Fruit fly (Drosophila melanogaster) whole organism, pupa: ENCODE measurements around the gene Ubr1.

Source experiments
- CG10348 ChIP-seq: fragments of 200-800 bp; sonication (Bioruptor generic); IDR thresholded peaks from 2 replicates; pipeline ENCODE4 v1.3.6; 2022; ENCODE audit warnings: missing biosample characterization, missing genetic modification characterization
- CG12605 ChIP-seq: fragments of 200-800 bp; sonication (Bioruptor generic); IDR thresholded peaks from 2 replicates; pipeline ENCODE4 v1.3.6; 2022; ENCODE audit warnings: missing biosample characterization, missing genetic modification characterization
- CG13204 ChIP-seq: fragments of 200-800 bp; sonication (Bioruptor generic); optimal IDR thresholded peaks from 2 replicates; lab custom pipeline; 2018; ENCODE audit warnings: missing biosample characterization, mild to moderate bottlenecking, missing genetic modification characterization, moderate library complexity
- CG14655 ChIP-seq: fragments of 200-800 bp; sonication (Bioruptor generic); optimal IDR thresholded peaks from 3 replicates; lab custom pipeline; 2017; ENCODE audit warnings: mild to moderate bottlenecking, missing biosample characterization, missing genetic modification reagents, missing genetic modification characterization
- CG15710 ChIP-seq: fragments of 200-800 bp; sonication (Bioruptor generic); optimal IDR thresholded peaks from 2 replicates; lab custom pipeline; 2018; ENCODE audit warnings: missing biosample characterization, mild to moderate bottlenecking, missing genetic modification characterization, moderate library complexity
- CG17806 ChIP-seq: fragments of 200-800 bp; sonication (Bioruptor generic); optimal IDR thresholded peaks from 2 replicates; lab custom pipeline; 2018; ENCODE audit warnings: missing biosample characterization, mild to moderate bottlenecking, missing genetic modification characterization, moderate library complexity
- CG32121 ChIP-seq: fragments of 200-800 bp; sonication (Bioruptor generic); IDR thresholded peaks from 2 replicates; pipeline ENCODE4 v1.3.6; 2022; ENCODE audit warnings: missing biosample characterization, missing genetic modification characterization
- CG34367 ChIP-seq: fragments of 200-800 bp; sonication (Bioruptor generic); optimal IDR thresholded peaks from 2 replicates; lab custom pipeline; 2018; ENCODE audit warnings: missing biosample characterization, mild to moderate bottlenecking, missing genetic modification characterization
- CG4496 ChIP-seq: fragments of 200-800 bp; sonication (Bioruptor generic); IDR thresholded peaks from 3 replicates; pipeline ENCODE4 v1.3.6; 2022; ENCODE audit warnings: missing biosample characterization, missing genetic modification characterization
- CG8159 ChIP-seq: fragments of 200-800 bp; sonication (Bioruptor generic); optimal IDR thresholded peaks from 3 replicates; lab custom pipeline; 2018; ENCODE audit warnings: missing biosample characterization, mild to moderate bottlenecking, missing genetic modification characterization, moderate library complexity
- CG8301 ChIP-seq: fragments of 200-800 bp; sonication (Bioruptor generic); optimal IDR thresholded peaks from 2 replicates; lab custom pipeline; 2018; ENCODE audit warnings: missing biosample characterization, mild to moderate bottlenecking, missing genetic modification characterization
- CG9948 ChIP-seq: fragments of 200-800 bp; sonication (Bioruptor generic); optimal IDR thresholded peaks from 2 replicates; lab custom pipeline; 2018; ENCODE audit warnings: missing biosample characterization, mild to moderate bottlenecking, missing genetic modification characterization, moderate library complexity
- D1 ChIP-seq: fragments of 200-800 bp; sonication (Bioruptor generic); optimal IDR thresholded peaks from 2 replicates; lab custom pipeline; 2018; ENCODE audit warnings: missing biosample characterization, mild to moderate bottlenecking, missing genetic modification characterization, moderate library complexity
- EcR ChIP-seq: fragments of 200-800 bp; sonication (Bioruptor generic); optimal IDR thresholded peaks from 3 replicates; lab custom pipeline; 2019; ENCODE audit warnings: missing biosample characterization, missing genetic modification characterization, mild to moderate bottlenecking, moderate library complexity, missing genetic modification reagents
- Ets98B ChIP-seq: fragments of 200-800 bp; sonication (Bioruptor generic); IDR thresholded peaks from 2 replicates; pipeline ENCODE4 v1.3.6; 2022; ENCODE audit warnings: missing biosample characterization, missing genetic modification characterization
- Pif1A ChIP-seq: fragments of 200-800 bp; sonication (Bioruptor generic); optimal IDR thresholded peaks from 3 replicates; lab custom pipeline; 2016; ENCODE audit warnings: missing biosample characterization, missing genetic modification characterization
- Pif1B ChIP-seq: fragments of 200-800 bp; sonication (Bioruptor generic); optimal IDR thresholded peaks from 3 replicates; lab custom pipeline; 2016; ENCODE audit warnings: missing biosample characterization, missing genetic modification characterization
- Snoo ChIP-seq: fragments of 200-800 bp; sonication (Bioruptor generic); optimal IDR thresholded peaks from 3 replicates; lab custom pipeline; 2017; ENCODE audit warnings: missing biosample characterization, mild to moderate bottlenecking, missing genetic modification characterization, inconsistent platforms
- fd96Ca ChIP-seq: fragments of 200-800 bp; sonication (Bioruptor generic); IDR thresholded peaks from 3 replicates; pipeline ENCODE4 v1.3.6; 2022; ENCODE audit warnings: missing biosample characterization, missing genetic modification characterization
- gl ChIP-seq: fragments of 200-800 bp; sonication (Bioruptor generic); optimal IDR thresholded peaks from 2 replicates; lab custom pipeline; 2018; ENCODE audit warnings: missing biosample characterization, mild to moderate bottlenecking, missing genetic modification characterization
- rn ChIP-seq: fragments of 200-800 bp; sonication (Bioruptor generic); IDR thresholded peaks from 2 replicates; pipeline ENCODE4 v1.3.6; 2022; ENCODE audit warnings: missing biosample characterization, missing genetic modification characterization

Gene Ubr1

DNA sequence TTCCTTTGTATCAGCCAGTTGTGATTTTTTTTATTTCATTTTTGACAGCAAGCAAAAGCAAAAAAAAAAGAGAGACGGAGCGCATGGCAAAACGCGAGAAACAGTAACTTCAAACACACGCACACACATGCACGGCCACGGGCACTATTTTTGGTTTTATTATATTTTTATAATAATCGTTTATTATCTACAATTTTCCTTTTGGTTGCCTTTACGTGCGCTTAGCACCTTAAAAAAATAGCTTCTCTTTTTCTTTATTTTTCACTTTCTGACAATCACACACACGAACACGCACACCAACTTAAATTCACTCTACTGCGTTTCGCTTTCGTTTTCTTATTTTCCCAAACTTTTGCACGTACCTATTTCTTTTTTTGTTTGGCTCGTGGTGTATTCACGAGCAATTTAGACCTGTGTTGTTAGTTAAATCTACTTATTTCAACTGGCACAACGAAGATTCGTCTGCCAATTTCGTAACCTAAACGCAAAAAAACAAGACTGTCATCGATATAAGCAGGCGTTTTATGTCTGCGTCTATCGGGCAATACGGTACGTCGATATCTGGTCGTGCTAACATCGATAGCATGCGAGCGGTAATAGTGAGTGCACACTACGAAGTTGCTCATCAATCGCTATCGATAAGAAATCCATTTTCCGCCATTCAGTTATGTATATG, at the start of gene Ubr1:
Gene Ubr1, minus strand, starts transcription at position 532 of the 676 bp plus-strand sequence.
- TF ChIP-seq CG8159 (tag; lab: Kevin White, UChicago) = peak; percentile 78
- TF ChIP-seq Pif1A (GFP tag; lab: Kevin White, UChicago) = peak; percentile 79
- TF ChIP-seq CG15710 = peak; percentile 71
- peak; percentile 62 for TF ChIP-seq CG17806 (tag; lab: Kevin White, UChicago)
- TF ChIP-seq CG32121 (GFP tag; lab: Robert Waterston, UW) = peak; percentile 82
- no peak for TF ChIP-seq EcR (GFP tag; lab: Kevin White, UChicago)
- no peak; the same call in none of the 2 replicates for TF ChIP-seq rn (GFP tag; lab: Robert Waterston, UW)
- peak; percentile 83 for TF ChIP-seq CG14655
- TF ChIP-seq gl (tag; lab: Kevin White, UChicago) = peak; percentile 87
- TF ChIP-seq CG8301 (tag; lab: Kevin White, UChicago) = peak; percentile 63
- TF ChIP-seq CG34367 (tag; lab: Kevin White, UChicago) = peak; percentile 77
- TF ChIP-seq Pif1B (GFP tag; lab: Kevin White, UChicago) = peak; percentile 86
- TF ChIP-seq CG9948 (tag; lab: Kevin White, UChicago) = peak; percentile 39
- TF ChIP-seq Snoo (tag; lab: Kevin White, UChicago) = peak; percentile 56
- no peak for TF ChIP-seq CG10348 (GFP tag; lab: Robert Waterston, UW)
- TF ChIP-seq Ets98B (GFP tag; lab: Robert Waterston, UW) = peak; percentile 78
- peak; percentile 75 for TF ChIP-seq fd96Ca (GFP tag; lab: Robert Waterston, UW)
- peak; percentile 91 for TF ChIP-seq CG12605 (GFP tag; lab: Robert Waterston, UW)
- peak; percentile 89 for TF ChIP-seq CG4496 (GFP tag; lab: Robert Waterston, UW)
- peak; percentile 74 for TF ChIP-seq CG13204 (GFP tag; lab: Kevin White, UChicago)
- no peak for TF ChIP-seq D1

dm6 chrX:16986928-16987327, 18.4 kb upstream of the Ubr1 start:
- TF ChIP-seq CG34367 (tag; lab: Kevin White, UChicago) (no peak), CG17806 (tag; lab: Kevin White, UChicago) (no peak), Pif1B (GFP tag; lab: Kevin White, UChicago) (no peak), CG8301 (tag; lab: Kevin White, UChicago) (no peak), EcR (GFP tag; lab: Kevin White, UChicago) (no peak), CG10348 (GFP tag; lab: Robert Waterston, UW) (no peak), CG12605 (GFP tag; lab: Robert Waterston, UW) (no peak)

DNA sequence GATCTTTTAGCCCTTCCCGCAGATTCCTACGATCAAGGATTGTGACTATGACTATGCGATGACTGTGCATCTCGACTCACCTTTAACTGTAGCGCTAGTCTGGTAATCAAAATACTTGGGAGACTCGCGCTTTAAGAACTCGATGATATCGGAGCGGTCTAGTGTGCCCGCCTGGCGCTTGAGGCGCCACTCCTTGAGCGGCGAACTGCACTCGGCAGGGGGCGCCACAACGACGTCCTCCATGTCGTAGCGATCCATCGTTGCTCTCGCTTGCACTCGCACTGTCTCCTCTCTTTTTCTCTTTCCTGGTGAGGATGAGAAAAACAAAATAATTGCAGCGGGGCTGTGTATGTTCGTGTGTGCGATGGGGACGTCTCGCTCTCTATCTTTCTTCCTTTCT, 1.1 kb downstream of the Ubr1 start:
- no peak for TF ChIP-seq EcR (GFP tag; lab: Kevin White, UChicago)
- peak; percentile 18 for TF ChIP-seq CG14655
- no peak for TF ChIP-seq rn (GFP tag; lab: Robert Waterston, UW)
- TF ChIP-seq CG34367 (tag; lab: Kevin White, UChicago) = peak; percentile 31
- no peak for TF ChIP-seq fd96Ca (GFP tag; lab: Robert Waterston, UW)
- no peak for TF ChIP-seq D1
- TF ChIP-seq CG8301 (tag; lab: Kevin White, UChicago) = no peak
- peak; percentile 89 for TF ChIP-seq CG4496 (GFP tag; lab: Robert Waterston, UW)
- no peak for TF ChIP-seq Pif1B (GFP tag; lab: Kevin White, UChicago)
- peak; percentile 30; the same call in 1 of the 2 replicates for TF ChIP-seq Ets98B (GFP tag; lab: Robert Waterston, UW)
- TF ChIP-seq CG12605 (GFP tag; lab: Robert Waterston, UW) = peak; percentile 27; the same call in 1 of the 2 replicates
- no peak for TF ChIP-seq CG32121 (GFP tag; lab: Robert Waterston, UW)
- peak; percentile 8 for TF ChIP-seq CG8159 (tag; lab: Kevin White, UChicago)
- TF ChIP-seq CG9948 (tag; lab: Kevin White, UChicago) = no peak
- TF ChIP-seq CG13204 (GFP tag; lab: Kevin White, UChicago) = peak; percentile 74
- TF ChIP-seq Snoo (tag; lab: Kevin White, UChicago) = peak; percentile 61
- peak; percentile 20 for TF ChIP-seq CG15710
- peak; percentile 25 for TF ChIP-seq Pif1A (GFP tag; lab: Kevin White, UChicago)
- TF ChIP-seq CG17806 (tag; lab: Kevin White, UChicago) = peak; percentile 0

DNA sequence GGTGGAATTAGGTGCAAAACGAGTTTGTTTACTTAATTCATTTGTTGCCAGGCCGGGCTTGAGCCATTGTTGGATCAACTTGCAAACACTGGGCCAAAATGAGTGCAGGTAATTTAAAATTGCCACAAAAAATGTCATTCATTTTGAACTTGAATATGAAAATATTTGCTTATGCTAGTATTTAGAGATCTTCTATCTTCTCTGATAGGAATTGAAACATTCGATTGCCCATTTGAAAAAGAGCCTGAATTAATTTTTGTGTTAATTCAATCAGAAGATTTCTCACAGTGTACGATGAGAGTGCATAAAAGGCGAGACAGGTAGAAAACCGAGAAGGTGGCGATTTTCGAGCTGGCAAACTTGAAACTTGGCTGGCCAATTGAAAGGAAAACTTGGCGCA, 1.9 kb downstream of the Ubr1 start:
- TF ChIP-seq Pif1B (GFP tag; lab: Kevin White, UChicago) (peak; percentile 50), rn (GFP tag; lab: Robert Waterston, UW) (no peak), D1 (no peak), CG34367 (tag; lab: Kevin White, UChicago) (peak; percentile 55), fd96Ca (GFP tag; lab: Robert Waterston, UW) (peak; percentile 69), Ets98B (GFP tag; lab: Robert Waterston, UW) (peak; percentile 81), CG8301 (tag; lab: Kevin White, UChicago) (peak; percentile 81), CG12605 (GFP tag; lab: Robert Waterston, UW) (peak; percentile 57; the same call in 1 of the 2 replicates), CG13204 (GFP tag; lab: Kevin White, UChicago) (no peak), Pif1A (GFP tag; lab: Kevin White, UChicago) (peak; percentile 72), CG17806 (tag; lab: Kevin White, UChicago) (peak; percentile 74), CG14655 (peak; percentile 80), Snoo (tag; lab: Kevin White, UChicago) (peak; percentile 46), gl (tag; lab: Kevin White, UChicago) (peak; percentile 44), CG4496 (GFP tag; lab: Robert Waterston, UW) (peak; percentile 82), CG10348 (GFP tag; lab: Robert Waterston, UW) (no peak), CG32121 (GFP tag; lab: Robert Waterston, UW) (peak; percentile 67), CG9948 (tag; lab: Kevin White, UChicago) (peak; percentile 58), EcR (GFP tag; lab: Kevin White, UChicago) (no peak), CG15710 (peak; percentile 61), CG8159 (tag; lab: Kevin White, UChicago) (peak; percentile 66)
